Worm (Caenorhabditis elegans) whole organism, late embryonic: Measurements from ENCODE around the gene R13H4.7.

Experiments
- C38D4.7 ChIP-seq: fragments of 200-800 bp; sonication (Bioruptor generic); optimal IDR thresholded peaks from 2 replicates; lab custom pipeline; 2018; ENCODE audit warnings: mild to moderate bottlenecking, missing genetic modification characterization, moderate library complexity, missing compliant biosample characterization
- K02D7.2 ChIP-seq: sonication (generic microtip); optimal IDR thresholded peaks from 2 replicates; lab custom pipeline; 2017; ENCODE audit warnings: mild to moderate bottlenecking, missing genetic modification characterization, missing compliant biosample characterization
- Y22D7AL.16 ChIP-seq: sonication (generic microtip); optimal IDR thresholded peaks from 2 replicates; lab custom pipeline; 2016; ENCODE audit warnings: missing genetic modification characterization, missing compliant biosample characterization
- ceh-18 ChIP-seq: sonication (generic microtip); optimal IDR thresholded peaks from 2 replicates; lab custom pipeline; 2016; ENCODE audit warnings: missing genetic modification characterization, missing compliant biosample characterization
- ceh-19 ChIP-seq: fragments of 200-800 bp; sonication (Bioruptor generic); optimal IDR thresholded peaks from 2 replicates; lab custom pipeline; 2018; ENCODE audit warnings: mild to moderate bottlenecking, missing genetic modification characterization, missing compliant biosample characterization
- ceh-22 ChIP-seq: sonication (generic microtip); optimal IDR thresholded peaks from 2 replicates; lab custom pipeline; 2017; ENCODE audit warnings: missing biosample characterization, missing genetic modification characterization
- ceh-30 ChIP-seq: fragments of 150-350 bp; optimal IDR thresholded peaks from 2 replicates; lab custom pipeline; 2014; ENCODE audit warnings: missing biosample characterization, missing genetic modification characterization
- ceh-31 ChIP-seq: sonication (generic microtip); optimal IDR thresholded peaks from 2 replicates; lab custom pipeline; 2016; ENCODE audit warnings: missing genetic modification characterization, missing compliant biosample characterization
- ceh-45 ChIP-seq: fragments of 200-800 bp; sonication (Bioruptor generic); IDR thresholded peaks from 2 replicates; pipeline ENCODE4 v1.3.6; 2022; ENCODE audit warnings: missing genetic modification reagents, missing genetic modification characterization, missing compliant biosample characterization
- ceh-48 ChIP-seq: sonication (generic microtip); optimal IDR thresholded peaks from 2 replicates; lab custom pipeline; 2016; ENCODE audit warnings: missing genetic modification characterization, inconsistent platforms, missing compliant biosample characterization
- ceh-6 ChIP-seq: fragments of 200-800 bp; sonication (Bioruptor generic); optimal IDR thresholded peaks from 2 replicates; lab custom pipeline; 2018; ENCODE audit warnings: mild to moderate bottlenecking, missing genetic modification characterization, missing compliant biosample characterization
- dmd-4 ChIP-seq: sonication (generic microtip); optimal IDR thresholded peaks from 2 replicates; lab custom pipeline; 2016; ENCODE audit warnings: borderline replicate concordance, missing genetic modification characterization, missing compliant biosample characterization
- elt-4 ChIP-seq: sonication (generic microtip); optimal IDR thresholded peaks from 2 replicates; lab custom pipeline; 2016; ENCODE audit warnings: missing genetic modification characterization, missing compliant biosample characterization
- ets-4 ChIP-seq: sonication (generic microtip); optimal IDR thresholded peaks from 2 replicates; lab custom pipeline; 2016; ENCODE audit warnings: missing genetic modification characterization, missing compliant biosample characterization
- eyg-1 ChIP-seq: sonication (generic microtip); optimal IDR thresholded peaks from 2 replicates; lab custom pipeline; 2016; ENCODE audit warnings: missing genotype, missing genetic modification characterization, missing compliant biosample characterization
- fkh-10 ChIP-seq: fragments of 150-350 bp; optimal IDR thresholded peaks from 2 replicates; lab custom pipeline; 2014; ENCODE audit warnings: missing biosample characterization, missing genetic modification reagents, missing genetic modification characterization
- fkh-6 ChIP-seq: sonication (generic microtip); optimal IDR thresholded peaks from 2 replicates; lab custom pipeline; 2016; ENCODE audit warnings: missing genetic modification characterization, missing compliant biosample characterization
- hlh-6 ChIP-seq: sonication (generic microtip); optimal IDR thresholded peaks from 2 replicates; lab custom pipeline; 2016; ENCODE audit warnings: missing genotype, missing genetic modification characterization, missing compliant biosample characterization
- hlh-8 ChIP-seq: sonication (generic microtip); optimal IDR thresholded peaks from 2 replicates; lab custom pipeline; 2016; ENCODE audit warnings: missing genotype, missing genetic modification characterization, missing compliant biosample characterization
- lin-11 ChIP-seq: fragments of 200-800 bp; sonication (Bioruptor generic); optimal IDR thresholded peaks from 2 replicates; lab custom pipeline; 2018; ENCODE audit warnings: mild to moderate bottlenecking, missing genetic modification characterization, missing compliant biosample characterization
- madf-2 ChIP-seq: sonication (generic microtip); optimal IDR thresholded peaks from 2 replicates; lab custom pipeline; 2017; ENCODE audit warnings: missing genetic modification characterization, missing compliant biosample characterization
- mec-3 ChIP-seq: sonication (generic microtip); optimal IDR thresholded peaks from 2 replicates; lab custom pipeline; 2016; ENCODE audit warnings: borderline replicate concordance, missing genetic modification characterization, missing compliant biosample characterization
- nhr-11 ChIP-seq: fragments of 150-350 bp; optimal IDR thresholded peaks from 2 replicates; lab custom pipeline; 2014; ENCODE audit warnings: missing biosample characterization, missing genetic modification characterization
- nhr-232 ChIP-seq: sonication (generic microtip); optimal IDR thresholded peaks from 2 replicates; lab custom pipeline; 2016; ENCODE audit warnings: missing genetic modification characterization, missing compliant biosample characterization
- npax-4 ChIP-seq: sonication (generic microtip); optimal IDR thresholded peaks from 2 replicates; lab custom pipeline; 2016; ENCODE audit warnings: missing genetic modification characterization, missing compliant biosample characterization
- pax-1 ChIP-seq: fragments of 150-350 bp; optimal IDR thresholded peaks from 2 replicates; lab custom pipeline; 2014; ENCODE audit warnings: missing biosample characterization, missing genetic modification characterization
- pha-2 ChIP-seq: sonication (generic microtip); optimal IDR thresholded peaks from 2 replicates; lab custom pipeline; 2017; ENCODE audit warnings: mild to moderate bottlenecking, missing genetic modification characterization, missing compliant biosample characterization
- pqm-1 ChIP-seq: sonication (generic microtip); optimal IDR thresholded peaks from 2 replicates; lab custom pipeline; 2016; ENCODE audit warnings: missing genetic modification characterization, missing compliant biosample characterization
- rnt-1 ChIP-seq: sonication (generic microtip); optimal IDR thresholded peaks from 2 replicates; lab custom pipeline; 2016; ENCODE audit warnings: missing genetic modification characterization, missing compliant biosample characterization
- sdc-2 ChIP-seq: sonication (generic microtip); optimal IDR thresholded peaks from 2 replicates; lab custom pipeline; 2016; ENCODE audit warnings: missing genotype, missing genetic modification characterization, missing compliant biosample characterization
- tbx-2 ChIP-seq: sonication (generic microtip); optimal IDR thresholded peaks from 2 replicates; lab custom pipeline; 2016; ENCODE audit warnings: missing genetic modification characterization, missing compliant biosample characterization
- tbx-7 ChIP-seq: sonication (generic microtip); optimal IDR thresholded peaks from 2 replicates; lab custom pipeline; 2016; ENCODE audit warnings: missing genotype, missing genetic modification characterization, missing compliant biosample characterization
- unc-55 ChIP-seq: sonication (generic microtip); optimal IDR thresholded peaks from 2 replicates; lab custom pipeline; 2017; ENCODE audit warnings: missing biosample characterization, missing genetic modification reagents, missing genetic modification characterization
- unc-86 ChIP-seq: sonication (generic microtip); optimal IDR thresholded peaks from 2 replicates; lab custom pipeline; 2016; ENCODE audit warnings: missing genetic modification characterization, missing compliant biosample characterization

R13H4.7 gene

DNA sequence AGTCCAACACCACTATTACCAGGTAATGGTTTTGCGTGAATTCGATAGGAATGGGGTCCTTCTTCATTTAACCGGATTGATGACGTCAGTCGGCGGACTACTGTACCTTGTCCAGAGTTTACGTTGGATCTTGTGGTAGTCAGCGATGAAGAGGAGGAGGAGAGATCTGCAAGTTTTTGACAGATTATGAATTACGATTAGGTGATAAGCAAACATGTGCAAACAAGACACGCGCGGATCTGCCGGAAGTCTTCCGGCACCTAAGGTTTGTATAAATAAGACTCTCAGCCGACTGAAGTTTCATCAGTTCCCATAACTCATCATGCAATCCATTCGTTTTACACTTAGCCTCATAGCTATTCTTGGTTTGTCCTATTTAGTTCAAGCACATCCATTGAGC lies 28.8 kb downstream of the R13H4.7 start, which contains the start of gene idpb-5:
Gene idpb-5, plus strand, starts transcription at position 301 of the 400 bp plus-strand sequence.
- no peak for TF ChIP-seq eyg-1 (tag; lab: Kevin White, UChicago)
- no peak for TF ChIP-seq ceh-31 (tag; lab: Kevin White, UChicago)
- no peak for TF ChIP-seq tbx-7 (tag; lab: Kevin White, UChicago)
- no peak for TF ChIP-seq ceh-22 (tag; lab: Kevin White, UChicago)
- TF ChIP-seq hlh-8 (tag; lab: Kevin White, UChicago) = no peak
- TF ChIP-seq elt-4 = no peak
- no peak for TF ChIP-seq fkh-10 (GFP tag; lab: Kevin White, UChicago)

DNA sequence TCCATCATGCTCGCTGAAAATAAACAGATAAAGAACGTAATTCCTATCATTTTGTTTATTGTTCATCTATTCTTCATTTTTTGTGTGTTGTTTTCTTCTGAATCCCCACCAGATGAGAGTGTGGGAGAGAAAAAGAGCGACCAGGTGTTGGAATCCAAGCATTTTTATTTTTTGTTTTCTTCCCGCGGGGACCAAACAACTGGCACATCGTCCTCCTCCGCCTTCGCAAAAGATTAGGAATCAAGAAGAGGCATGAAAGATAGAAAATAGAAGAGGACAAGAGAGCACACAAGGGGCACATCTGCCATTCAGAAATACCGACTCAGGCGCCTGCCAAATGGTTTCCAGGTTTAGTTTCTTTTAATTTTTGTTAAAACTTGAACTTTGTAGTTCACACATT lies 32.0 kb downstream of the R13H4.7 start, which contains the start of gene R13H4.2:
Gene R13H4.2, plus strand, starts transcription at position 319 of the 400 bp plus-strand sequence.
- no peak for TF ChIP-seq ceh-30 (tag; lab: Kevin White, UChicago)
- peak; percentile 55 for TF ChIP-seq ceh-18 (tag; lab: Kevin White, UChicago)

- TF ChIP-seq ceh-30 (tag; lab: Kevin White, UChicago) = no peak
- no peak for TF ChIP-seq dmd-4
- TF ChIP-seq unc-55 (GFP tag; lab: Kevin White, UChicago) = no peak
- no peak for TF ChIP-seq ceh-18 (tag; lab: Kevin White, UChicago)
- no peak for TF ChIP-seq ets-4 (tag; lab: Kevin White, UChicago)
- no peak for TF ChIP-seq pax-1
- no peak for TF ChIP-seq unc-86 (tag; lab: Kevin White, UChicago)
- no peak for TF ChIP-seq C38D4.7 (GFP tag; lab: Kevin White, UChicago)
- no peak for TF ChIP-seq nhr-11 (tag; lab: Kevin White, UChicago)
- TF ChIP-seq Y22D7AL.16 (tag; lab: Kevin White, UChicago) = no peak
- TF ChIP-seq pha-2 (tag; lab: Kevin White, UChicago) = no peak
- TF ChIP-seq ceh-48 (tag; lab: Kevin White, UChicago) = no peak
- TF ChIP-seq ceh-6 = no peak
- TF ChIP-seq sdc-2 (tag; lab: Kevin White, UChicago) = no peak
- TF ChIP-seq tbx-7 (tag; lab: Kevin White, UChicago) = no peak
- TF ChIP-seq madf-2 (tag; lab: Kevin White, UChicago) = no peak
- no peak for TF ChIP-seq fkh-6 (tag; lab: Kevin White, UChicago)
- no peak for TF ChIP-seq K02D7.2 (tag; lab: Kevin White, UChicago)
- no peak for TF ChIP-seq lin-11 (tag; lab: Kevin White, UChicago)
- no peak for TF ChIP-seq rnt-1 (tag; lab: Kevin White, UChicago)
These were observed 34.7 kb downstream of the R13H4.7 start, which contains the start of gene pho-8 for ce11 chrV:11833319-11833718. pho-8 (plus strand) TSS chrV:11833619.

DNA sequence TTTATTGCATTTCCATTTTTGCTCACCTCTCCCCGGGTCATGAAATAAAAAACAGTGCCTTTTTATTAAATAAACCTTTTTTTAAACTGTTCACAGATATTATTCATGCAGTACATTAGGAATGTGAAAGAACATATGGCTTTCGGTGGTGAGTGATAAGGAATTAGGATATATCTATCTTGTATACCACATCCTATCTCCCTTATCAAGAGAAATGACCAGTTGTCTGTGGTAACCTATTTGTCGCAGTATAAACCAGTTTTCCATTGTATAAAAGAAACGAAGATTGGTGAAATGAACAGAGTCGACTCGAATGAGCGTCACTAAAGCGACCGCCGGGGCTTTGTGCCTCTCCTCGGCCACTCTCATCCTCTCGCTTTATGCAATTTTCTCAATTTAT lies 38.8 kb downstream of the R13H4.7 start, which contains the start of gene col-158:
Gene col-158, plus strand, starts transcription at position 301 of the 400 bp plus-strand sequence.
- TF ChIP-seq ceh-22 (tag; lab: Kevin White, UChicago) = no peak
- no peak for TF ChIP-seq tbx-2 (tag; lab: Kevin White, UChicago)
- TF ChIP-seq ceh-45 = no peak
- no peak for TF ChIP-seq eyg-1 (tag; lab: Kevin White, UChicago)
- TF ChIP-seq ceh-18 (tag; lab: Kevin White, UChicago) = no peak
- no peak for TF ChIP-seq elt-4
- TF ChIP-seq fkh-6 (tag; lab: Kevin White, UChicago) = no peak
- TF ChIP-seq hlh-8 (tag; lab: Kevin White, UChicago) = no peak
- TF ChIP-seq ceh-19 (GFP tag; lab: Kevin White, UChicago) = no peak
- TF ChIP-seq pqm-1 (tag; lab: Kevin White, UChicago) = no peak
- TF ChIP-seq npax-4 (tag; lab: Kevin White, UChicago) = no peak
- no peak for TF ChIP-seq pha-2 (tag; lab: Kevin White, UChicago)
- TF ChIP-seq ceh-30 (tag; lab: Kevin White, UChicago) = no peak
- TF ChIP-seq Y22D7AL.16 (tag; lab: Kevin White, UChicago) = no peak
- TF ChIP-seq hlh-6 = no peak
- TF ChIP-seq sdc-2 (tag; lab: Kevin White, UChicago) = no peak
- no peak for TF ChIP-seq nhr-232
- TF ChIP-seq mec-3 (tag; lab: Kevin White, UChicago) = no peak
